Fruit fly (Drosophila melanogaster) whole organism, prepupa: ENCODE data around the gene tex.

Source experiments
- CG11294 ChIP-seq: fragments of 200-800 bp; sonication (Bioruptor generic); IDR thresholded peaks from 2 replicates; pipeline ENCODE4 v1.3.6; 2022; ENCODE audit warnings: missing biosample characterization, missing genetic modification characterization
- CG15336 ChIP-seq: fragments of 200-800 bp; sonication (Bioruptor generic); IDR thresholded peaks from 2 replicates; pipeline ENCODE4 v1.3.6; 2022; ENCODE audit warnings: missing biosample characterization, missing genetic modification characterization
- CG1621 ChIP-seq: fragments of 200-800 bp; sonication (Bioruptor generic); optimal IDR thresholded peaks from 3 replicates; lab custom pipeline; 2018; ENCODE audit warnings: missing biosample characterization, mild to moderate bottlenecking, missing genetic modification characterization
- CG16779 ChIP-seq: fragments of 200-800 bp; sonication (Bioruptor generic); optimal IDR thresholded peaks from 3 replicates; lab custom pipeline; 2017; ENCODE audit warnings: missing biosample characterization, mild to moderate bottlenecking, missing genetic modification characterization
- CG3032 ChIP-seq: fragments of 200-800 bp; optimal IDR thresholded peaks from 2 replicates; lab custom pipeline; 2019; ENCODE audit warnings: missing biosample characterization, mild to moderate bottlenecking, missing genetic modification characterization, moderate library complexity
- CG31627 ChIP-seq: fragments of 200-800 bp; sonication (Bioruptor generic); optimal IDR thresholded peaks from 3 replicates; lab custom pipeline; 2016; ENCODE audit warnings: missing biosample characterization, missing genetic modification characterization
- CG32006 ChIP-seq: fragments of 200-800 bp; sonication (Bioruptor generic); optimal IDR thresholded peaks from 3 replicates; lab custom pipeline; 2017; ENCODE audit warnings: missing biosample characterization, mild to moderate bottlenecking, missing genetic modification characterization
- CG3919 ChIP-seq: fragments of 200-800 bp; sonication (Bioruptor generic); optimal IDR thresholded peaks from 3 replicates; lab custom pipeline; 2016; ENCODE audit warnings: missing biosample characterization, missing genetic modification characterization
- CG6163 ChIP-seq: fragments of 200-800 bp; sonication (Bioruptor generic); IDR thresholded peaks from 3 replicates; pipeline ENCODE4 v1.3.6; 2022; ENCODE audit warnings: missing biosample characterization, missing genetic modification characterization
- CG6808 ChIP-seq: fragments of 200-800 bp; sonication (Bioruptor generic); optimal IDR thresholded peaks from 3 replicates; lab custom pipeline; 2017; ENCODE audit warnings: missing biosample characterization, missing genetic modification characterization, mild to moderate bottlenecking, moderate library complexity, missing genetic modification reagents
- CG7368 ChIP-seq: fragments of 200-800 bp; sonication (Bioruptor generic); optimal IDR thresholded peaks from 3 replicates; lab custom pipeline; 2016; ENCODE audit warnings: missing biosample characterization, missing genetic modification characterization
- CG8319 ChIP-seq: fragments of 200-800 bp; sonication (Bioruptor generic); optimal IDR thresholded peaks from 3 replicates; lab custom pipeline; 2016; ENCODE audit warnings: missing biosample characterization, missing genetic modification characterization
- CG9139 ChIP-seq: fragments of 200-800 bp; sonication (Bioruptor generic); optimal IDR thresholded peaks from 3 replicates; lab custom pipeline; 2017; ENCODE audit warnings: missing biosample characterization, mild to moderate bottlenecking, missing genetic modification characterization
- Eip75B ChIP-seq: fragments of 200-800 bp; sonication (Bioruptor generic); optimal IDR thresholded peaks from 3 replicates; lab custom pipeline; 2016; ENCODE audit warnings: missing biosample characterization, missing genetic modification characterization
- Eip78C ChIP-seq: fragments of 200-800 bp; sonication (Bioruptor generic); peaks from one replicate; lab custom pipeline; 2016; ENCODE audit warnings: missing biosample characterization, missing genetic modification characterization
- Ets21C ChIP-seq: fragments of 200-800 bp; sonication (Bioruptor generic); optimal IDR thresholded peaks from 3 replicates; lab custom pipeline; 2016; ENCODE audit warnings: missing biosample characterization, missing genetic modification characterization
- Ets96B ChIP-seq: fragments of 200-800 bp; optimal IDR thresholded peaks from 2 replicates; lab custom pipeline; 2019; ENCODE audit warnings: missing biosample characterization, mild to moderate bottlenecking, missing genetic modification characterization, moderate library complexity
- Hr39 ChIP-seq: fragments of 200-800 bp; sonication (Bioruptor generic); optimal IDR thresholded peaks from 2 replicates; lab custom pipeline; 2016; ENCODE audit warnings: missing biosample characterization, missing genetic modification characterization
- Hr4 ChIP-seq: fragments of 200-800 bp; sonication (Bioruptor generic); optimal IDR thresholded peaks from 3 replicates; lab custom pipeline; 2016; ENCODE audit warnings: missing biosample characterization, missing genetic modification characterization
- OdsH ChIP-seq: fragments of 200-800 bp; sonication (Bioruptor generic); optimal IDR thresholded peaks from 3 replicates; lab custom pipeline; 2016; ENCODE audit warnings: missing biosample characterization, missing genetic modification characterization
- cyc ChIP-seq: fragments of 200-800 bp; sonication (Bioruptor generic); optimal IDR thresholded peaks from 3 replicates; lab custom pipeline; 2016; ENCODE audit warnings: missing biosample characterization, missing genetic modification characterization
- esn ChIP-seq: fragments of 200-800 bp; sonication (Bioruptor generic); optimal IDR thresholded peaks from 2 replicates; lab custom pipeline; 2016; ENCODE audit warnings: missing biosample characterization, mild to moderate bottlenecking, missing genetic modification characterization, moderate library complexity
- fd85E ChIP-seq: fragments of 200-800 bp; sonication (Bioruptor generic); optimal IDR thresholded peaks from 3 replicates; lab custom pipeline; 2016; ENCODE audit warnings: missing biosample characterization, missing genetic modification characterization
- fkh ChIP-seq: fragments of 200-800 bp; sonication (Bioruptor generic); optimal IDR thresholded peaks from 3 replicates; lab custom pipeline; 2017; ENCODE audit warnings: missing biosample characterization, mild to moderate bottlenecking, missing genetic modification characterization, moderate library complexity
- lz ChIP-seq: fragments of 200-800 bp; sonication (Bioruptor generic); optimal IDR thresholded peaks from 3 replicates; lab custom pipeline; 2016; ENCODE audit warnings: missing biosample characterization, missing genetic modification characterization
- salr ChIP-seq, 2 experiments: fragments of 200-800 bp; sonication (Bioruptor generic); optimal IDR thresholded peaks; 3 replicates each; lab custom pipeline; 2016 to 2018; ENCODE audit warnings: missing biosample characterization in 2 of 2, missing genetic modification characterization in 2 of 2, mild to moderate bottlenecking in 1 of 2
- spab ChIP-seq: fragments of 200-800 bp; sonication (Bioruptor generic); optimal IDR thresholded peaks from 2 replicates; lab custom pipeline; 2017; ENCODE audit warnings: missing biosample characterization, mild to moderate bottlenecking, missing genetic modification characterization, missing genetic modification reagents
- ss ChIP-seq, 2 experiments: fragments of 200-800 bp; sonication (Bioruptor generic); optimal IDR thresholded peaks; 2 replicates in 1 of 2; 3 replicates in 1 of 2; lab custom pipeline; 2017 to 2018; ENCODE audit warnings: mild to moderate bottlenecking in 2 of 2, missing biosample characterization in 2 of 2, missing genetic modification characterization in 2 of 2, moderate library complexity in 1 of 2
- svp ChIP-seq: fragments of 200-800 bp; sonication (Bioruptor generic); peaks from one replicate; lab custom pipeline; 2016; ENCODE audit warnings: missing biosample characterization, missing genetic modification characterization
- topi ChIP-seq: fragments of 200-800 bp; sonication (Bioruptor generic); optimal IDR thresholded peaks from 3 replicates; lab custom pipeline; 2016; ENCODE audit warnings: missing biosample characterization, missing genetic modification characterization

Gene tex

DNA sequence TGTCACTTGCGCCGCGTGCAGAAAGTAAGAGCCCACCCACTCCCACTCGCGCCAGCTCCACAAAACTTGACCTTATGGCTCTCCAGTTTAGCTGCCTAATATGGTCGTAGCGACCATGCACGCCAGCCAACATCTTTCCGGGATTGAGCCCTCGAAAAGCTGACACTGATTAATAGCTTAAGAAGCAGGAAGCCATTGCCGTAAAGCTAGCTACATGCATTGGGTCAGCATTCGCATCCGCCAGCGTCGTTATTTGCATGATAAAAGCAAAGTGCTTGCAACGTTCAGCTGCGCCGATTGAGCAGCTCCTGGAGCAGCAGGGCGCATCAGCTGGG lies 1.6 kb downstream of the tex start:
- TF ChIP-seq spab (GFP tag; lab: Kevin White, UChicago) (no peak), Ets96B (no peak), cyc (GFP tag; lab: Kevin White, UChicago) (no peak), CG11294 (GFP tag; lab: Robert Waterston, UW) (no peak), Hr4 (GFP tag; lab: Kevin White, UChicago) (no peak), Hr39 (GFP tag; lab: Kevin White, UChicago) (no peak), CG6163 (GFP tag; lab: Robert Waterston, UW) (no peak), fkh (GFP tag; lab: Kevin White, UChicago) (no peak), OdsH (GFP tag; lab: Kevin White, UChicago) (no peak), esn (GFP tag; lab: Kevin White, UChicago) (no peak), svp (GFP tag; lab: Kevin White, UChicago) (no peak)

DNA sequence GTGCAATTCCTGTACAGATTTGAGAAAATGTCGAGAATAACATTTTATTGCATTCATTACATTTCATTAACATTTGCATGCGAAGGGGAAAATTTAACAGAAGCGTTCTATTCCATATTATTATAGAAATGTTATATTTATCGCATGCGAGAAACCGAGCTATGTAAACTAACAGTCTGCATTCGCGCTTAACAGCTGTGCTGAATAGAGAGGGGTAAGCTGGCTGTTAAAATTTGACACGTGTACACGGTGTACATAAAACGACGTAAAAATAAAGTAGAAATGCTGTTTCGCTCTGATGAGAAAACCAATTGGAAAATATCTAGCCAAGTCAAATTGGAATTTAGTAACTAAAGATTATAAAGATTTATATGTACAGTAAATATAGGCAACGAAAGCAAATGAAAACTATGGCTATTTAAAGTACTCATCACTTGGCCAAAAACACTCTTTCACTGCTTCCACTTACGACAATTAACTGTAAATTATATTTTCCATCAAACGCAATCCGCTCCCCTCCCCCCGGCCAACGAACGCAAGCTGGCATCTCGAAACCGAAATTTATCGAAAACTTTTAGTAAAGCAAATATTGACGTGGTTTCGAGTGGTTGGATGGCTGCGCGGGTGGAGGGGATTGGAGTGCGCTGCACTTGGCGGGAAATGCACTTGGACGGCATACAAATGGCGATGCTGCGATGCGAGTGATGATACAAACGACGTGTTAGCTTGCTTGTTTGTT lies 2.1 kb downstream of the tex start:
- TF ChIP-seq CG16779 (tag; lab: Kevin White, UChicago) (no peak), CG6808 (GFP tag; lab: Kevin White, UChicago) (no peak), CG3032 (no peak), CG31627 (no peak), topi (GFP tag; lab: Kevin White, UChicago) (no peak), Eip78C (GFP tag; lab: Kevin White, UChicago) (peak; percentile 49), fkh (GFP tag; lab: Kevin White, UChicago) (peak; percentile 59)

DNA sequence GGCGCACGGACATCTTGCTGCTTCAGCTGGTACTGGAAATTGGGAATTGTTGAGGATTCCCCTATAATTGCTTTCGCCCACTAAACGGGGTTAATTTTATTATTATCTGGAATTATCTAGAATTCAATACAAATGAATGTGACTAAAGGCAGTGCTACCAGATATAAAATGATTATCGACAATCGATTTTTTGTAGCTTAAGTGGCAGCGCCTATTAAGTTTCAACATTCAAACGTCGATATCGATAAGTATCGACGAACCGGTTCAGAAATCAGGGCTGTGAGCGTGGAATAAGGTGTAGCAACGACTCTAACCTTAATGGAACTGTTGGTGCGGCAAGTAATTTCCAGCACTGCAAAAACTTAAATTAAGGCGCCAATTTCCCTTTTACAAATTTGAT lies 3.3 kb downstream of the tex start, which contains the start of gene Sgt1:
Gene Sgt1 (minus strand): TSS at position 165 of the 400 bp plus-strand sequence.
- TF ChIP-seq cyc (GFP tag; lab: Kevin White, UChicago) (peak; percentile 31), CG1621 (no peak), CG3032 (peak; percentile 17), topi (GFP tag; lab: Kevin White, UChicago) (peak; percentile 21), CG9139 (GFP tag; lab: Kevin White, UChicago) (no peak), fd85E (GFP tag; lab: Kevin White, UChicago) (no peak), salr (GFP tag; optimal IDR thresholded peaks at IDR 0.05; lab: Kevin White, UChicago) (no peak), Eip78C (GFP tag; lab: Kevin White, UChicago) (no peak), lz (GFP tag; lab: Kevin White, UChicago) (no peak), CG3919 (no peak), Hr4 (GFP tag; lab: Kevin White, UChicago) (no peak), CG11294 (GFP tag; lab: Robert Waterston, UW) (no peak), CG7368 (GFP tag; lab: Kevin White, UChicago) (no peak), Eip75B (no peak), Ets21C (GFP tag; lab: Kevin White, UChicago) (no peak), CG8319 (GFP tag; lab: Kevin White, UChicago) (no peak), ss (GFP tag; optimal IDR thresholded peaks at IDR 0.05; lab: Kevin White, UChicago) (no peak)

DNA sequence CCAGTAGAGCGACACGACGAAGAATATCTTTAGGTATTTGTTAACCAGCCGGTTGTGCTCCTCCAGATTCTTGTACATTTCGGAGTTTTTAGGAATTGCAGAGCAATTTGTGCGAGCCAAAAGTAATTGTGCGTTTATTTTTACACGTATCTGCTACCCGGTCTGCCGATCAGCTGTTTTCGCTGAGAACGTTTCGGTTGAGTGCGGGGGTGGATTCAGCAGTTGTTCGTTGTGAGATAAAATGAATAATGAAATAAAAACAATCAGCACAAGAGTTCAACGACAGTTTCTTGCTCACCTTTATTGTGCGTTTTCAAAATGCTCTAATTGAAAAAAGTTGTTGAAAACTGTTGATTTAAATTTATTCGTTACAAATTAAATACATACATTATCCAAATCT lies 4.6 kb downstream of the tex start, which contains the start of gene nac:
Gene nac (minus strand): TSS at position 176 of the 400 bp plus-strand sequence.
- peak; percentile 17 for TF ChIP-seq CG3032
- TF ChIP-seq CG15336: 0 out of 2 replicates have a peak, but pooled peaks have one; percentile 12
- peak; percentile 9 for TF ChIP-seq esn (GFP tag; lab: Kevin White, UChicago)
- no peak for TF ChIP-seq Hr4 (GFP tag; lab: Kevin White, UChicago)
- TF ChIP-seq, all 60 proteins: peak for 3

DNA sequence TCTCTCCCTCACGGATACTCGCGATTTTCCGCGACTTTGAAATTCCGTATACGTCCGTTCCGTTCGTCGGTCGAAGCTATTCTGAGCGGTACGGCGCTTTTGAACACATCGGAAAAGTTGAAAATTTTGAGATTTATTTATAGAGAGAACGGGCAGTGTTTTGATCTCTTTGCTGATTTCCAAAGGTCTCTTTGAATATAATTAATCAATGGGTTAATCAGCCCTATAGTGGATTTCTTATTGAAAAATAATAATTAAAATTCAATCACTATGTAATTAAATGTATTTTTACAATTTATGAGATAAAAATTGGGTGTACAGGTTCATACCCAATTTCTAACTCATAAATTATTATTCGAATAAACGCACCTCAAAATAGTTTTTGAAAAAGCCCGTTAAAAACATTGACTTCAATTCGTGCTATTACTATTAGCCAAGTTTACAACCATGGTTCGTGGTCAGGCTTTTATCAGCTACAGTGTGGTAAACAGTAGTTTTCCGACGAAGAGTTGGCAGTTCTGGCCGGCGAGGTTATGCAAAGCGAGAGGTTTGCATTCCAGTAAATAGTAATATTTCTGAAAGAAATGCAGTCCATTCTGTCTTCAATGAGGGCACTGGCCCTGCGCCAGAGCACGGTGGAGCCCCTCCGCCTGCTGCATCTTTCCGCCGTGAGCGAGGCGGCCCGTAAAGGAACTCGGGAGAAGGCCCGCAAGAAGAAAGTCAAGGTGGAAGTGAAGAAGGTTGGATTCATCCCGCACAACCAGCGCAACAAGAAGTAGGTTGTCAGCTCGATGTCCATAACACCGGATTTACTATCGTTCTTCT lies 7.3 kb downstream of the tex start, which contains the start of the genes CG9626 and mRpL1:
Gene CG9626 (minus strand): TSS at position 51 of the 825 bp plus-strand sequence.
Gene mRpL1 (plus strand): TSS at position 513 of the 825 bp plus-strand sequence.
- TF ChIP-seq esn (GFP tag; lab: Kevin White, UChicago): no peak
- TF ChIP-seq CG32006 (GFP tag; lab: Kevin White, UChicago): no peak
